Fruit fly (Drosophila melanogaster): ENCODE measurements around the gene Dop1R1.

The Dop1R1 gene

dm6 chr3R:14157331-14157730 is 57.3 kb downstream of the Dop1R1 start, which contains the start of gene CG31533:
Gene CG31533, minus strand, starts transcription at chr3R:14157431.
- TF ChIP-seq CG8301 (tag; optimal IDR thresholded peaks at IDR 0.05) (no peak), CG14655 (GFP tag; optimal IDR thresholded peaks at IDR 0.05) (no peak), CG13204 (GFP tag; optimal IDR thresholded peaks at IDR 0.05) (no peak), CG4496 (GFP tag; IDR thresholded peaks at IDR 0.05) (no peak), rn (GFP tag; IDR thresholded peaks at IDR 0.05) (no peak), gl (tag; optimal IDR thresholded peaks at IDR 0.05) (no peak), EcR (GFP tag; optimal IDR thresholded peaks at IDR 0.05) (no peak), CG12605 (GFP tag; IDR thresholded peaks at IDR 0.05) (no peak), Snoo (tag; optimal IDR thresholded peaks at IDR 0.05) (no peak)

DNA sequence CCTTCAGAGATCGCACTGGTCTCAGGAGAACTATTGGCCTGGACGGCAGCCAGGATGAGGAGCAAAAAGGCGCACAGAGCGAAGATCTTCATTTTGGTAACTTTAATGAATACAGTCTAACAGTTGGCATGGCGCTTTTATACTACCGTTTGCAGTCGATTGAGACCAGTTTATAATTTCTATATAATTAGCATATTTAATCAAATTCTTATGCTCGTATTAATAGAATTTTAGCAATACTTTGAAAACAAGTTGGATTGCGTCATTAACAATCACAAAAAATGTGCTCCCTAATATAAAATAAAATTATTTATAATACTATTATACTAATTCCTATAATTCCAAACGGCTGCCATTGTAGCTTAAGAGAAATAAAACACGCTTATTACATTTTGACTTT is 60.3 kb downstream of the Dop1R1 start, which contains the start of gene CG44215:
CG44215 (minus strand) TSS at position 101 of the 400 bp plus-strand sequence.
- TF ChIP-seq gl (tag; optimal IDR thresholded peaks at IDR 0.05) (no peak), Snoo (tag; optimal IDR thresholded peaks at IDR 0.05) (no peak), CG12605 (GFP tag; IDR thresholded peaks at IDR 0.05) (no peak), D1 (tag; optimal IDR thresholded peaks at IDR 0.05) (no peak), CG8159 (tag; optimal IDR thresholded peaks at IDR 0.05) (no peak), CG14655 (GFP tag; optimal IDR thresholded peaks at IDR 0.05) (no peak), CG15710 (tag; optimal IDR thresholded peaks at IDR 0.05) (no peak), CG9948 (tag; optimal IDR thresholded peaks at IDR 0.05) (no peak), Pif1B (GFP tag; optimal IDR thresholded peaks at IDR 0.05) (no peak), Pif1A (GFP tag; optimal IDR thresholded peaks at IDR 0.05) (no peak), CG4496 (GFP tag; IDR thresholded peaks at IDR 0.05) (no peak), CG10348 (GFP tag; IDR thresholded peaks at IDR 0.05) (no peak), CG13204 (GFP tag; optimal IDR thresholded peaks at IDR 0.05) (no peak), rn (GFP tag; IDR thresholded peaks at IDR 0.05) (no peak), CG32121 (GFP tag; IDR thresholded peaks at IDR 0.05) (no peak), CG8301 (tag; optimal IDR thresholded peaks at IDR 0.05) (no peak)

- TF ChIP-seq CG15710 (tag; optimal IDR thresholded peaks at IDR 0.05) (no peak), CG8159 (tag; optimal IDR thresholded peaks at IDR 0.05) (no peak), Ets98B (GFP tag; IDR thresholded peaks at IDR 0.05) (no peak)
These were observed 60.9 kb downstream of the Dop1R1 start, which contains the start of gene Recs1 for dm6 chr3R:14153729-14154128. Gene Recs1, minus strand, starts transcription at chr3R:14153829.

- TF ChIP-seq gl (tag; optimal IDR thresholded peaks at IDR 0.05) (no peak), Ets98B (GFP tag; IDR thresholded peaks at IDR 0.05) (no peak), EcR (GFP tag; optimal IDR thresholded peaks at IDR 0.05) (no peak), CG8159 (tag; optimal IDR thresholded peaks at IDR 0.05) (no peak), CG14655 (GFP tag; optimal IDR thresholded peaks at IDR 0.05) (no peak), fd96Ca (GFP tag; IDR thresholded peaks at IDR 0.05) (no peak), CG8301 (tag; optimal IDR thresholded peaks at IDR 0.05) (no peak), CG9948 (tag; optimal IDR thresholded peaks at IDR 0.05) (no peak), CG15710 (tag; optimal IDR thresholded peaks at IDR 0.05) (no peak), CG32121 (GFP tag; IDR thresholded peaks at IDR 0.05) (no peak), Pif1B (GFP tag; optimal IDR thresholded peaks at IDR 0.05) (no peak), CG17806 (tag; optimal IDR thresholded peaks at IDR 0.05) (no peak), Pif1A (GFP tag; optimal IDR thresholded peaks at IDR 0.05) (no peak), CG13204 (GFP tag; optimal IDR thresholded peaks at IDR 0.05) (no peak), D1 (tag; optimal IDR thresholded peaks at IDR 0.05) (no peak), CG12605 (GFP tag; IDR thresholded peaks at IDR 0.05) (no peak), CG34367 (tag; optimal IDR thresholded peaks at IDR 0.05) (no peak), CG4496 (GFP tag; IDR thresholded peaks at IDR 0.05) (no peak)
These were observed 62.1 kb downstream of the Dop1R1 start, which contains the start of gene CG42500 for dm6 chr3R:14152550-14152949. Gene CG42500, minus strand, starts transcription at chr3R:14152650.

- no peak for TF ChIP-seq D1 (tag; optimal IDR thresholded peaks at IDR 0.05)
- no peak for TF ChIP-seq CG10348 (GFP tag; IDR thresholded peaks at IDR 0.05)
- TF ChIP-seq CG15710 (tag; optimal IDR thresholded peaks at IDR 0.05), result no peak
- no peak for TF ChIP-seq Pif1A (GFP tag; optimal IDR thresholded peaks at IDR 0.05)
- no peak for TF ChIP-seq gl (tag; optimal IDR thresholded peaks at IDR 0.05)
- no peak for TF ChIP-seq Ets98B (GFP tag; IDR thresholded peaks at IDR 0.05)
- no peak for TF ChIP-seq CG8301 (tag; optimal IDR thresholded peaks at IDR 0.05)
- no peak for TF ChIP-seq EcR (GFP tag; optimal IDR thresholded peaks at IDR 0.05)
- no peak for TF ChIP-seq CG34367 (tag; optimal IDR thresholded peaks at IDR 0.05)
- no peak for TF ChIP-seq CG12605 (GFP tag; IDR thresholded peaks at IDR 0.05)
- no peak for TF ChIP-seq rn (GFP tag; IDR thresholded peaks at IDR 0.05)
- TF ChIP-seq Pif1B (GFP tag; optimal IDR thresholded peaks at IDR 0.05), result no peak
- TF ChIP-seq CG17806 (tag; optimal IDR thresholded peaks at IDR 0.05), result no peak
- TF ChIP-seq CG13204 (GFP tag; optimal IDR thresholded peaks at IDR 0.05), result no peak
- TF ChIP-seq CG4496 (GFP tag; IDR thresholded peaks at IDR 0.05), result no peak
- no peak for TF ChIP-seq Snoo (tag; optimal IDR thresholded peaks at IDR 0.05)
- TF ChIP-seq fd96Ca (GFP tag; IDR thresholded peaks at IDR 0.05), result no peak
- no peak for TF ChIP-seq CG8159 (tag; optimal IDR thresholded peaks at IDR 0.05)
- no peak for TF ChIP-seq CG32121 (GFP tag; IDR thresholded peaks at IDR 0.05)
These were observed 62.8 kb downstream of the Dop1R1 start, which contains the start of gene CG14355 for dm6 chr3R:14151840-14152239. Gene CG14355, minus strand, starts transcription at chr3R:14151940.

DNA sequence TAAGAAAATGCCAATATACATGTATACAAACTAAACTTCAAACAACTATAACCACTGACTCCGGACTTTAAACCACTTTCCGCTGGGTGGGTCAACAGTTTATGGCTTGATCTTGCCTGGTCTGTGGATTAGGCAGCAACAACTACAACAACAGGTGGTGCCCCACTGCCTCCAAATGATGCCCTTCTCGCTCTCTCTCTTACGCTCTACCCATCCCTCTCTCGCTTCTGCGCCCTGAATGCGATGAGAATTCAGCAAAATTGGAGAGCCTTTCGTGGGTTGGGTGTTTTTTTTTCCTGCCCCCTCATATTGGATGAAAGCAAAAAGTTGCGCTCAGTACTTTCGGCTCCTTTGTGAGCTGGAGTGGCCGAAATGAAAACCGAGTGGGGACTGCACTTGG is 73.7 kb downstream of the Dop1R1 start:
- peak; percentile 52; the same call in 1 of the 2 replicates for TF ChIP-seq CG12605 (GFP tag; IDR thresholded peaks at IDR 0.05)
- no peak for TF ChIP-seq CG8159 (tag; optimal IDR thresholded peaks at IDR 0.05)
- TF ChIP-seq fd96Ca (GFP tag; IDR thresholded peaks at IDR 0.05), result no peak

dm6 chr3R:14131972-14132371 is 82.6 kb downstream of the Dop1R1 start, which contains the start of gene CG14356:
Gene CG14356, minus strand, starts transcription at chr3R:14132072.
- no peak for TF ChIP-seq CG8159 (tag; optimal IDR thresholded peaks at IDR 0.05)
- TF ChIP-seq CG32121 (GFP tag; IDR thresholded peaks at IDR 0.05), result no peak
- TF ChIP-seq EcR (GFP tag; optimal IDR thresholded peaks at IDR 0.05), result no peak
- TF ChIP-seq D1 (tag; optimal IDR thresholded peaks at IDR 0.05), result no peak
- TF ChIP-seq CG8301 (tag; optimal IDR thresholded peaks at IDR 0.05), result no peak
- TF ChIP-seq CG13204 (GFP tag; optimal IDR thresholded peaks at IDR 0.05), result no peak
- TF ChIP-seq CG4496 (GFP tag; IDR thresholded peaks at IDR 0.05), result no peak
- TF ChIP-seq Pif1A (GFP tag; optimal IDR thresholded peaks at IDR 0.05), result no peak
- TF ChIP-seq CG10348 (GFP tag; IDR thresholded peaks at IDR 0.05), result no peak
- no peak for TF ChIP-seq CG17806 (tag; optimal IDR thresholded peaks at IDR 0.05)
- TF ChIP-seq rn (GFP tag; IDR thresholded peaks at IDR 0.05), result no peak
- TF ChIP-seq CG15710 (tag; optimal IDR thresholded peaks at IDR 0.05), result no peak
- no peak for TF ChIP-seq fd96Ca (GFP tag; IDR thresholded peaks at IDR 0.05)
- no peak for TF ChIP-seq Pif1B (GFP tag; optimal IDR thresholded peaks at IDR 0.05)
- TF ChIP-seq Snoo (tag; optimal IDR thresholded peaks at IDR 0.05), result no peak
- no peak for TF ChIP-seq CG14655 (GFP tag; optimal IDR thresholded peaks at IDR 0.05)
- no peak for TF ChIP-seq CG34367 (tag; optimal IDR thresholded peaks at IDR 0.05)
- no peak for TF ChIP-seq gl (tag; optimal IDR thresholded peaks at IDR 0.05)

Measured in whole organism, pupa.